Worm (Caenorhabditis elegans) whole organism, L4 larva: ENCODE data around the gene F11A5.13.

Experiments used
- D1046.2 ChIP-seq: fragments of 200-800 bp; sonication (Bioruptor generic); IDR thresholded peaks from 2 replicates; pipeline ENCODE4 v1.3.6; 2022; ENCODE audit warnings: missing genetic modification characterization, missing compliant biosample characterization
- ceh-28 ChIP-seq: fragments of 150-350 bp; optimal IDR thresholded peaks from 2 replicates; lab custom pipeline; 2014; ENCODE audit warnings: missing biosample characterization, missing genetic modification reagents, missing genetic modification characterization
- lim-7 ChIP-seq: fragments of 200-800 bp; sonication (Bioruptor generic); IDR thresholded peaks from 2 replicates; pipeline ENCODE4 v1.3.6; 2022; ENCODE audit warnings: missing genetic modification characterization, missing compliant biosample characterization
- mdt-29 ChIP-seq: fragments of 200-800 bp; sonication (Bioruptor generic); IDR thresholded peaks from 2 replicates; pipeline ENCODE4 v1.3.6; 2022; ENCODE audit warnings: missing genetic modification reagents, missing genetic modification characterization, missing compliant biosample characterization
- mxl-3 ChIP-seq: fragments of 200-800 bp; sonication (Bioruptor generic); optimal IDR thresholded peaks from 2 replicates; lab custom pipeline; 2018; ENCODE audit warnings: mild to moderate bottlenecking, missing genetic modification characterization, missing compliant biosample characterization
- nhr-76 ChIP-seq: fragments of 150-350 bp; optimal IDR thresholded peaks from 2 replicates; lab custom pipeline; 2014; ENCODE audit warnings: missing biosample characterization, missing genetic modification characterization
- saeg-2 ChIP-seq: fragments of 200-800 bp; sonication (Bioruptor generic); IDR thresholded peaks from 2 replicates; pipeline ENCODE4 v1.3.6; 2022; ENCODE audit warnings: missing genetic modification reagents, missing genetic modification characterization, missing compliant biosample characterization
- spr-1 ChIP-seq: sonication (generic microtip); optimal IDR thresholded peaks from 2 replicates; lab custom pipeline; 2016; ENCODE audit warnings: mild to moderate bottlenecking, missing genetic modification characterization, missing compliant biosample characterization
- tra-1 ChIP-seq: fragments of 200-800 bp; sonication (Bioruptor generic); IDR thresholded peaks from 2 replicates; pipeline ENCODE4 v1.3.6; 2022; ENCODE audit warnings: missing genetic modification reagents, missing genetic modification characterization, missing compliant biosample characterization

ce11 chrV:16233624-16234023 is 7.1 kb upstream of the F11A5.13 start, which contains the start of gene clec-233:
- TF ChIP-seq spr-1 (tag; lab: Kevin White, UChicago): no peak
- no peak for TF ChIP-seq mdt-29 (GFP tag; lab: Robert Waterston, UW)
- no peak for TF ChIP-seq nhr-76 (tag; lab: Kevin White, UChicago)
- TF ChIP-seq lim-7 (GFP tag; lab: Robert Waterston, UW): no peak
- TF ChIP-seq ceh-28 (tag; lab: Kevin White, UChicago): no peak
- TF ChIP-seq tra-1 (GFP tag; lab: Robert Waterston, UW): no peak
- TF ChIP-seq D1046.2 (GFP tag; lab: Robert Waterston, UW): no peak
- TF ChIP-seq mxl-3: no peak
- no peak for TF ChIP-seq saeg-2 (GFP tag; lab: Robert Waterston, UW)
